Worm (Caenorhabditis elegans): ENCODE results near the gene T06D4.6.

DNA sequence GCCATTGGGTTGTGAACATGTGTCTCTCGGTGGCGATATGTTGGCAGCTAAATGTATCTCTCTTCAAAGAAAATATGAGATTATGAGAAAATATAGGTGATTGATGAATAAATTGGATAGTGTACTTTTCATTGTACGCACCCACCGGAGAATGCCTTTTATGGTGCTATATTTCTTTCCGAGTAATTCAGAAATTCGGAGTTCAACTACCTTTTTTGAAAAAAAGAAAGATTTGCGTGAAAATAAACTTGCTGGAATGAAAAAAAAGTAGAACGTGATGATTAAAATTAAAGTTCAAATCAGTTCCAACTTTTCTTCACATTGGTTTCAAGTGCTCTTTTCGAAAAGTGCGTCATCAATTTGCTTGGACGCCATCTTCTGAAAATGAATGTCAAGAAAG is 16.1 kb upstream of the T06D4.6 start, which contains the start of gene nep-8:
- TF ChIP-seq rpc-1 (optimal IDR thresholded peaks at IDR 0.05) (no peak), rpc-1 (tag; optimal IDR thresholded peaks at IDR 0.05) (no peak), efl-1 (GFP tag; optimal IDR thresholded peaks at IDR 0.05) (no peak), pha-4 (tag; optimal IDR thresholded peaks at IDR 0.05) (no peak), chd-7 (tag; optimal IDR thresholded peaks at IDR 0.05) (no peak)
